Worm (Caenorhabditis elegans) whole organism, L2 larva: ENCODE data around the gene lev-8.

Source experiments
- R02D3.7 ChIP-seq: fragments of 150-350 bp; optimal IDR thresholded peaks from 2 replicates; lab custom pipeline; 2014; ENCODE audit warnings: missing biosample characterization, missing genetic modification characterization
- Y55F3AM.14 ChIP-seq: fragments of 200-800 bp; sonication (Bioruptor generic); optimal IDR thresholded peaks from 2 replicates; lab custom pipeline; 2018; ENCODE audit warnings: mild to moderate bottlenecking, missing genetic modification characterization, missing compliant biosample characterization
- ama-1 ChIP-seq: fragments of 150-350 bp; optimal IDR thresholded peaks from 2 replicates; lab custom pipeline; 2018; ENCODE audit warnings: inconsistent platforms
- ceh-82 ChIP-seq: fragments of 150-350 bp; optimal IDR thresholded peaks from 2 replicates; lab custom pipeline; 2014; ENCODE audit warnings: missing biosample characterization, missing genetic modification characterization
- egl-27 ChIP-seq: sonication (generic microtip); optimal IDR thresholded peaks from 3 replicates; lab custom pipeline; 2017; ENCODE audit warnings: missing biosample characterization, missing genetic modification reagents, missing genetic modification characterization
- mab-5 ChIP-seq: fragments of 150-350 bp; optimal IDR thresholded peaks from 2 replicates; lab custom pipeline; 2014; ENCODE audit warnings: missing biosample characterization, missing genetic modification characterization
- nhr-10 ChIP-seq: sonication (generic microtip); optimal IDR thresholded peaks from 2 replicates; lab custom pipeline; 2017; ENCODE audit warnings: missing biosample characterization, missing genetic modification characterization
- nhr-11 ChIP-seq: fragments of 150-350 bp; optimal IDR thresholded peaks from 2 replicates; lab custom pipeline; 2014; ENCODE audit warnings: missing biosample characterization, missing genetic modification characterization
- nhr-237 ChIP-seq: fragments of 150-350 bp; optimal IDR thresholded peaks from 2 replicates; lab custom pipeline; 2014; ENCODE audit warnings: missing biosample characterization, missing genetic modification characterization
- nhr-77 ChIP-seq: fragments of 150-350 bp; optimal IDR thresholded peaks from 2 replicates; lab custom pipeline; 2014; ENCODE audit warnings: missing biosample characterization, missing genetic modification characterization
- skn-1 ChIP-seq: sonication (generic microtip); optimal IDR thresholded peaks from 2 replicates; lab custom pipeline; 2017; ENCODE audit warnings: missing biosample characterization, missing genetic modification characterization
- snpc-4 ChIP-seq: fragments of 150-350 bp; optimal IDR thresholded peaks from 2 replicates; lab custom pipeline; 2014; ENCODE audit warnings: missing biosample characterization, missing genetic modification characterization
- unc-62 ChIP-seq: fragments of 150-350 bp; optimal IDR thresholded peaks from 2 replicates; lab custom pipeline; 2014; ENCODE audit warnings: missing biosample characterization, missing genetic modification reagents, missing genetic modification characterization
- ztf-1 ChIP-seq: fragments of 200-800 bp; sonication (Bioruptor generic); conservative IDR thresholded peaks from 2 replicates; pipeline ENCODE4 v1.3.6; 2022; ENCODE audit warnings: missing genetic modification characterization, missing compliant biosample characterization

ce11 chrX:11569744-11570359 is 9.1 kb downstream of the lev-8 start:
- TF ChIP-seq unc-62 (GFP tag; lab: Kevin White, UChicago) (no peak), ama-1 (lab: Kevin White, UChicago) (no peak), ceh-82 (no peak), skn-1 (tag; lab: Kevin White, UChicago) (no peak), snpc-4 (tag; lab: Kevin White, UChicago) (no peak), nhr-237 (tag; lab: Kevin White, UChicago) (no peak), nhr-10 (tag; lab: Kevin White, UChicago) (no peak), Y55F3AM.14 (GFP tag; lab: Kevin White, UChicago) (no peak), ztf-1 (GFP tag; lab: Robert Waterston, UW) (no peak), mab-5 (no peak), R02D3.7 (tag; lab: Kevin White, UChicago) (no peak), nhr-11 (tag; lab: Kevin White, UChicago) (no peak), nhr-77 (tag; lab: Kevin White, UChicago) (no peak), egl-27 (tag; lab: Kevin White, UChicago) (no peak)
